Worm (Caenorhabditis elegans): ENCODE measurements around the gene M163.9.

The M163.9 gene

ce11 chrX:14513462-14513861, 44.1 kb downstream of the M163.9 start (continued):
- TF ChIP-seq lin-39 (tag; optimal IDR thresholded peaks at IDR 0.05) = no peak

- TF ChIP-seq sma-9 (GFP tag; optimal IDR thresholded peaks at IDR 0.05) (peak; percentile 37), sma-9 (tag; optimal IDR thresholded peaks at IDR 0.05) (no peak), crh-2 (tag; optimal IDR thresholded peaks at IDR 0.05) (peak; percentile 16), unc-39 (tag; optimal IDR thresholded peaks at IDR 0.05) (no peak), fos-1 (tag; optimal IDR thresholded peaks at IDR 0.05) (peak; percentile 64)
Measured at ce11 chrX:14515028-14515427, 45.6 kb downstream of the M163.9 start, which contains the start of gene gcsh-1. Gene gcsh-1 (minus strand): TSS chrX:14515073.

ce11 chrX:14516560-14516959, 47.2 kb downstream of the M163.9 start, which contains the start of gene D1025.10:
Gene D1025.10 (plus strand): TSS chrX:14516860.
- TF ChIP-seq dmd-4 (tag; optimal IDR thresholded peaks at IDR 0.05) = no peak
- no peak for TF ChIP-seq sem-4 (tag; optimal IDR thresholded peaks at IDR 0.05)
- TF ChIP-seq lin-13 (GFP tag; optimal IDR thresholded peaks at IDR 0.05) = no peak

ce11 chrX:14517842-14518241, 48.5 kb downstream of the M163.9 start:
- TF ChIP-seq snpc-4 (tag; optimal IDR thresholded peaks at IDR 0.05) (peak; percentile 45), nhr-129 (tag; optimal IDR thresholded peaks at IDR 0.05) (no peak)
